Fruit fly (Drosophila melanogaster): ENCODE measurements around the gene mew.

Gene mew

dm6 chrX:13214056-13214455 lies 44.2 kb downstream of the mew start (continued):
- TF ChIP-seq Doc3 (GFP tag; IDR thresholded peaks at IDR 0.05; ENCODE audit: partially characterized antibody) (no peak), CG15601 (tag; optimal IDR thresholded peaks at IDR 0.05) (peak; percentile 33), CG13296 (GFP tag; optimal IDR thresholded peaks at IDR 0.05) (peak; percentile 13), CG6654 (GFP tag; optimal IDR thresholded peaks at IDR 0.05) (peak; percentile 17), sim (GFP tag; IDR thresholded peaks at IDR 0.05) (peak; percentile 57; the same call in 1 of the 2 replicates), CG42726 (GFP tag; IDR thresholded peaks at IDR 0.05; ENCODE audit: partially characterized antibody) (no peak), CTCF (GFP tag; optimal IDR thresholded peaks at IDR 0.05) (no peak), ara (GFP tag; IDR thresholded peaks at IDR 0.05) (no peak; the same call in 1 of the 2 replicates), CG13123 (GFP tag; optimal IDR thresholded peaks at IDR 0.05) (peak; percentile 24), cwo (GFP tag; optimal IDR thresholded peaks at IDR 0.05) (peak; percentile 51), CG14710 (tag; optimal IDR thresholded peaks at IDR 0.05) (peak; percentile 44), pan (optimal IDR thresholded peaks at IDR 0.05) (no peak), pan (GFP tag; optimal IDR thresholded peaks at IDR 0.05 in 1 of 2, IDR thresholded peaks at IDR 0.05 in 1 of 2) (peak in 1 of 2 experiments; percentile 70), Oaz (GFP tag; IDR thresholded peaks at IDR 0.05) (no peak), Dip3 (GFP tag; optimal IDR thresholded peaks at IDR 0.05) (peak; percentile 54), CG1792 (GFP tag; optimal IDR thresholded peaks at IDR 0.05) (no peak), tna (GFP tag; IDR thresholded peaks at IDR 0.05; ENCODE audit: partially characterized antibody) (no peak), gcm (GFP tag; optimal IDR thresholded peaks at IDR 0.05) (peak; percentile 47), corto (GFP tag; optimal IDR thresholded peaks at IDR 0.05) (no peak), CG11723 (GFP tag; optimal IDR thresholded peaks at IDR 0.05) (no peak), CG6765 (GFP tag; optimal IDR thresholded peaks at IDR 0.05) (no peak), unc-4 (GFP tag; IDR thresholded peaks at IDR 0.05; ENCODE audit: partially characterized antibody) (no peak), fd64A (GFP tag; optimal IDR thresholded peaks at IDR 0.05) (no peak), pnt (GFP tag; optimal IDR thresholded peaks at IDR 0.05) (peak; percentile 69), CG32767 (GFP tag; IDR thresholded peaks at IDR 0.05) (peak; percentile 51), H2.0 (GFP tag; IDR thresholded peaks at IDR 0.05) (peak; percentile 51; the same call in 1 of the 2 replicates), CG7271 (tag; optimal IDR thresholded peaks at IDR 0.05) (no peak), unpg (GFP tag; optimal IDR thresholded peaks at IDR 0.05) (peak; percentile 69), gfzf (GFP tag; optimal IDR thresholded peaks at IDR 0.05) (no peak), Adf1 (GFP tag; IDR thresholded peaks at IDR 0.05) (0 out of 2 replicates have a peak, but pooled peaks have one; percentile 14), rib (GFP tag; IDR thresholded peaks at IDR 0.05) (no peak), Dp (GFP tag; optimal IDR thresholded peaks at IDR 0.05) (peak; percentile 81), CG7786 (GFP tag; optimal IDR thresholded peaks at IDR 0.05) (peak; percentile 49), Hmx (GFP tag; optimal IDR thresholded peaks at IDR 0.05) (peak; percentile 24), Hr78 (GFP tag; optimal IDR thresholded peaks at IDR 0.05) (no peak), CG7839 (tag; optimal IDR thresholded peaks at IDR 0.05) (peak; percentile 70), cas (GFP tag; IDR thresholded peaks at IDR 0.05) (0 out of 2 replicates have a peak, but pooled peaks have one; percentile 36), CG6175 (GFP tag; IDR thresholded peaks at IDR 0.05) (no peak), dmrt11E (tag; optimal IDR thresholded peaks at IDR 0.05) (peak; percentile 46), CG3407 (GFP tag; optimal IDR thresholded peaks at IDR 0.05) (no peak), CG2889 (GFP tag; IDR thresholded peaks at IDR 0.05) (0 out of 3 replicates have a peak, but pooled peaks have one; percentile 7), p53 (GFP tag; optimal IDR thresholded peaks at IDR 0.05) (no peak), Six4 (GFP tag; optimal IDR thresholded peaks at IDR 0.05) (peak; percentile 38), HLH54F (GFP tag; optimal IDR thresholded peaks at IDR 0.05) (peak; percentile 65), CG1602 (GFP tag; optimal IDR thresholded peaks at IDR 0.05) (peak; percentile 55), ttk (GFP tag; IDR thresholded peaks at IDR 0.05) (peak; percentile 56), Xrp1 (GFP tag; IDR thresholded peaks at IDR 0.05) (peak; percentile 76), kni (GFP tag; optimal IDR thresholded peaks at IDR 0.05) (no peak), CG33557 (GFP tag; optimal IDR thresholded peaks at IDR 0.05) (no peak), ham (GFP tag; IDR thresholded peaks at IDR 0.05) (no peak), schlank (tag; optimal IDR thresholded peaks at IDR 0.05) (no peak)
